Fruit fly (Drosophila melanogaster): ENCODE measurements around the gene CG5790.

DNA sequence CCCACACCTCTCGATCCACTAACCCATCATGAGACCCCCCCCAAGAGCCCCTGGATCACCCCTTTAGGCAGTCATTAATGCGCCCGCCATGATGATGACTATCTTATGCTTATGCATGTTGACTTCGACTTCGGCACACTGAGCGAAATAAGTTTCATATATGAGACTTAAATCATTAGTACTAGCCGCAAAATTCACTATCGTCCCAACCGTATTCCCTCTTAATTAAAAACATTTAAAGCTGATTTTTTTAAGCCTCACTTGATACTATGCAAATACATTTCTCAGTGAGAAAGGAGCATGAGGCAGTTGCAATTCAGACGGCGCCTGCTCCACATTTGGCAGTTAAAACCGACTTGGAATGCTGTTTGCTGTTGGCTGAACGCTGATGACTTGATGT is 46.3 kb downstream of the CG5790 start:
- no peak for TF ChIP-seq pan (optimal IDR thresholded peaks at IDR 0.05)
- no peak for TF ChIP-seq usp (GFP tag; optimal IDR thresholded peaks at IDR 0.05)
- TF ChIP-seq CG8478 (optimal IDR thresholded peaks at IDR 0.05), result no peak
- no peak for TF ChIP-seq EcR (GFP tag; optimal IDR thresholded peaks at IDR 0.05)
- TF ChIP-seq Dll (optimal IDR thresholded peaks at IDR 0.05), result no peak

Measured in whole organism.